Worm (Caenorhabditis elegans) whole organism, L4/young adult: Measurements from ENCODE around the gene D1086.8.

Source experiments
- dao-5 ChIP-seq: sonication (generic microtip); optimal IDR thresholded peaks from 2 replicates; lab custom pipeline; 2016; ENCODE audit warnings: missing genotype, missing genetic modification characterization, moderate library complexity, missing compliant biosample characterization
- him-1 ChIP-seq: sonication (generic microtip); optimal IDR thresholded peaks from 2 replicates; lab custom pipeline; 2016; ENCODE audit warnings: missing genotype, missing genetic modification reagents, missing genetic modification characterization, missing compliant biosample characterization

ce11 chrV:14083970-14084369, 9.9 kb upstream of the D1086.8 start, which contains the start of gene D1086.7:
- no peak for TF ChIP-seq dao-5 (tag; lab: Kevin White, UChicago)
- TF ChIP-seq him-1: no peak
